Worm (Caenorhabditis elegans): ENCODE results near the gene C10C5.7.

DNA sequence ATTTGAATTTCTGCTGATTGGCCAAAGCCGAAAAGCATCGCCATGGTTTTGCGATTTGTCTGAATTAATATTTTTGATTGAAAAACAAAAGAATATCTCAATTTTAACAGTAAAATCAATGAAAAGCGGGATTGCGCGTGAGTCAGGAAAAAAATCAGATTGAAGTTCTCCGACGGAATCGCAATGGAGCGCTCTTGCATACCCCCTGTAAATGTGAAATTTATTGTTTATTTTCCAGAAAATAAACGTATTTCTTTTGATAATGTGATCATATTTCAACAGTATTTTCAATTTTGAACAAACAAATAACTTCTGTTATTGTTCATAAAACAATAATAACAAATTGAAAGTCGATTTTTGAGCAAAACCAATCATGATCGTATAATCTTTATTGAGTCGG is 43.3 kb upstream of the C10C5.7 start, which contains the start of gene vps-26:
- TF ChIP-seq ceh-19 (GFP tag; optimal IDR thresholded peaks at IDR 0.05) (no peak), elt-2 (tag; optimal IDR thresholded peaks at IDR 0.05) (no peak), nhr-11 (tag; optimal IDR thresholded peaks at IDR 0.05) (no peak), ceh-22 (tag; optimal IDR thresholded peaks at IDR 0.05) (no peak), zip-5 (tag; optimal IDR thresholded peaks at IDR 0.05) (no peak), K02D7.2 (tag; optimal IDR thresholded peaks at IDR 0.05) (no peak), tbx-7 (tag; optimal IDR thresholded peaks at IDR 0.05) (no peak), pha-4 (tag; optimal IDR thresholded peaks at IDR 0.05) (no peak), hlh-6 (tag; optimal IDR thresholded peaks at IDR 0.05) (no peak), nfya-1 (tag; optimal IDR thresholded peaks at IDR 0.05) (no peak), lim-6 (tag; optimal IDR thresholded peaks at IDR 0.05) (no peak), eyg-1 (tag; optimal IDR thresholded peaks at IDR 0.05) (no peak)

Data from whole organism, late embryonic.